Fruit fly (Drosophila melanogaster) ovary, adult (tissue): ENCODE results near the gene Usp47.
A peak's percentile ranks its signal among the peaks of the same experiment; 100 is the strongest.

ENCODE experiments used
- CG17801 ChIP-seq: fragments of 200-800 bp; optimal IDR thresholded peaks from 2 replicates; lab custom pipeline; 2019; ENCODE audit warnings: missing biosample characterization, mild to moderate bottlenecking, missing genetic modification characterization, moderate library complexity; ENCODE audit not compliant: partially characterized antibody

Usp47 gene

dm6 chr3L:5770817-5771425 is 18.1 kb downstream of the Usp47 start:
- peak; percentile 90 for TF ChIP-seq CG17801 (GFP tag; lab: Kevin White, UChicago)

dm6 chr3L:5774782-5775181 is 22.0 kb downstream of the Usp47 start:
- no peak for TF ChIP-seq CG17801 (GFP tag; lab: Kevin White, UChicago)

dm6 chr3L:5777114-5777513 is 24.3 kb downstream of the Usp47 start, which contains the start of gene vito:
Gene vito (minus strand): TSS chr3L:5777333.
- TF ChIP-seq CG17801 (GFP tag; lab: Kevin White, UChicago): no peak

- TF ChIP-seq CG17801 (GFP tag; lab: Kevin White, UChicago): no peak
These were observed 27.0 kb downstream of the Usp47 start, which contains the start of the genes Myt1, PGRP-LD and Pmi for dm6 chr3L:5779476-5780401. Gene Myt1 (minus strand): TSS chr3L:5779591. Gene PGRP-LD (plus strand): TSS chr3L:5780051. Gene Pmi (plus strand): TSS chr3L:5780051.

DNA sequence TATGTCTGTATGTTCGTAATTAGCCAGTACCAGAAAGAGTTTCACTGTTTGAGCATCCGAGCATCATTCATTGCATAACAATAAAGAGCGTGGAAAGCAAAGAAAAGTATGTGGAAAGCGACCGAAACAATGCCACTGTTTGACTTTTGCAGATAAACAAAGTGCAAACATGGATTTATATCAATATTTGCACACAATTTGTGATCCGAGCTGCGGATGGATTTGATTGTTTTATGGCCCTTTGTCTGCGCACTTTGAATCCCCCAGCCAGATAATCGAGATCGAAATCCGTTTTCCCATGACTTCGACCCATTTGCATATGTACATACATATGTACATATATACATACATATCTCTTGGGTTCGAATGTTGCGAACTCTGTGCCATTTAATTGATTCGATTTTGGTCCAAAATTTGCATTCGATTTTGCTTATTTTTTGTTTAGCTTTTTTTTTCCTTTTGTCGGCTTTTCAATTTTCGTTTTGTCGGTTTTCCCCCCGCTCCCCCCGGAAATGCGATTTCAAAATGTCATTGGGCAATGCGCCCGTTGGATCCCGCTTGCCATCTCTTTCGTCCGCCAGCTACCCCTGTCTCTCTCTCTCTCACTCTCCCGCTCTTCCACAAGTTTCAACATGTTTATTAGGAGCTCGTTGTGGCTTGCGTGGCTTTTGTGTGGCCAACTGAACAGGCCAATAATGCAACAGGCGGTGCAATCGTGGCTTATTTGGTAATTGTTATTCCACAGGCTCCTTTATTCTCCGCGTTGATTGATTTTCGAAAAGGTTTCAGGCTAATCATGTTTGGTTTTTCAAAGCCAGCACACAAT is 32.7 kb downstream of the Usp47 start:
- no peak for TF ChIP-seq CG17801 (GFP tag; lab: Kevin White, UChicago)

DNA sequence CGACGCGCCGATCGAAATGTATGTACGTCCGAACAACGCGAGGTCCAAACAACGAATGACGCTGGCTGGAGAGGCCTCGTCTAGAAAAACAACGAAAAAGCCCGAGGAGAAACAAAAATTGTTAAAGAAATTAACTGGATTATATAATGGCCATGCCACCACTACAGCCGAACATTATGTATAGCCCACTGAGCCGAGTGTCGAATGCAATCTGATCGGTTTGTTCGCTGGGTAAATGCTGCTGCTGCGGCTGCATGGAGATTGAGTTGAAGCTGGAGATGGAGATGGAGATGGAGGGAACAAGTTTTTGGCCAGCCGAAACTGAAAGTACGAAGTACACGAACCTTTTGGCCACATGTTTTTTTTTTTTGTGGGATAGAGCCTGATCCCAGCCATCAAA is 33.8 kb downstream of the Usp47 start, which contains the start of gene Cralbp:
Cralbp (minus strand) TSS at position 115 of the 400 bp plus-strand sequence.
- TF ChIP-seq CG17801 (GFP tag; lab: Kevin White, UChicago): no peak

dm6 chr3L:5787476-5787875 is 34.7 kb downstream of the Usp47 start:
- no peak for TF ChIP-seq CG17801 (GFP tag; lab: Kevin White, UChicago)

dm6 chr3L:5788823-5789222 is 36.0 kb downstream of the Usp47 start:
- no peak for TF ChIP-seq CG17801 (GFP tag; lab: Kevin White, UChicago)

- TF ChIP-seq CG17801 (GFP tag; lab: Kevin White, UChicago): peak; percentile 32
These were observed 36.9 kb downstream of the Usp47 start for dm6 chr3L:5789663-5790062.

DNA sequence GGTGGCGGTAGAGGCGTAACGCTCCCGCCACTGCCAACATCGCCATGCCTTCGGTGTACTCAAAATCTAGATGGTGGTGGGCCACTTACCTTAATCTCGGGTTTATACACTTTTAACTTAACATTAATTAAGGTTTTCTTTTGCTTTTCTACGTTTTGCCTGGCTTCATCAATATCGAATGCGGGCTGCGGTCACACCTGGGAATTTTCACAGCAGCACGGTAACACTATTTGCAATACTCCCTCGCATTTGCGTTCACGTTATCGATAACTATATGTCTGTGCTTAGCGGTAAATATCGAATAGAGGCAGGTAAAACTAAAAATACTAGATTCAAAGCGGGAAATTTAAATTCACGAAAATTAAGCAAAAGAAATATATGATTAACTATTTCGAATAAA is 41.2 kb downstream of the Usp47 start, which contains the start of gene Bre1:
Bre1 (minus strand) TSS at position 226 of the 400 bp plus-strand sequence.
- TF ChIP-seq CG17801 (GFP tag; lab: Kevin White, UChicago): no peak

DNA sequence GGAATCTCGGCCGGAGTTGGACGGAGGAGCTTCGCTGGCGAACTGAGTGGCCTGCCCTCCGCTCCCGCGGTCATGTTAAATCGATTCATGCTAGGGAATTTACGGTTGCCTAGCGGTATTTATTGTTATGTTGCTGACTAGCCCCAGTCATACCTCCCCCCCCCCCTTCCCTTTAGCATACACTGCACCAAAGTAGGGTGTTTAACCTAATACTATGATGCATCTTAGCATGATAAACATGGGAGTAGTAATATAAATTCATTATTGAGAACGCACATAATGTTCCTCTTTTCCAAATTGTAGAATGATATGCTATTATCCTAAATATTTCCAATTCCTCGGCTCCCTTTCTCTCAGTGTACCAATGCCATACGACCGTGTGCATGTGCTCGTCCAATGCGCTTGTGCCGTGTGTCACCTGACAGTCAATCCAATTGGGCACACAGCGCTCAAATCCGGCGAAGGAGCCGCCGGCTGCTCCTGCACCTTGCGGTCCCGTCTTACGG is 43.8 kb downstream of the Usp47 start, which contains the start of gene Tektin-C:
Tektin-C (minus strand) TSS at position 51 of the 506 bp plus-strand sequence.
- no peak for TF ChIP-seq CG17801 (GFP tag; lab: Kevin White, UChicago)

- no peak for TF ChIP-seq CG17801 (GFP tag; lab: Kevin White, UChicago)
These were observed 44.5 kb downstream of the Usp47 start for dm6 chr3L:5797274-5797673.

DNA sequence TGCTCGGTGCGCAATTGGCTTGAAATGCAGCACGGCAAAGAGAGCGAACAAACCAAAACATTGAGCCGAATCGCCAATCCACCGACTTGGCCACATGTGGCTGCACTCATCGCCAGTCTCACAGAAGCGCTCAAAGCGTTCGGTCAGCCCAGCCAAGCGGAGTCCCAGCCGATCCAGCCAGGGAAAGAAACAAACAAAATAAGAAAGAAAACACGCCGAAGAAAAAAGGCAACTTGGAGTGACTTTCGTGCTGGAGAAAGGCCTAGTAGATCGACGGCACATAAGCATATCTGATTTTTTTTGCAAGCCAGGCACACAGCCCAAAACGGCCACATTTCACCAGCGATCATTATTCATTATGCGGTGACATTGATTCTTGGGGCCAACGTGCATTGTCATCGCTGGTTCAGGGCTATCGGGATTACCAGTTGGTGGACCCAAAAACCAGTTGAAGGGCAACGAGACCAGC is 49.3 kb downstream of the Usp47 start:
- no peak for TF ChIP-seq CG17801 (GFP tag; lab: Kevin White, UChicago)

DNA sequence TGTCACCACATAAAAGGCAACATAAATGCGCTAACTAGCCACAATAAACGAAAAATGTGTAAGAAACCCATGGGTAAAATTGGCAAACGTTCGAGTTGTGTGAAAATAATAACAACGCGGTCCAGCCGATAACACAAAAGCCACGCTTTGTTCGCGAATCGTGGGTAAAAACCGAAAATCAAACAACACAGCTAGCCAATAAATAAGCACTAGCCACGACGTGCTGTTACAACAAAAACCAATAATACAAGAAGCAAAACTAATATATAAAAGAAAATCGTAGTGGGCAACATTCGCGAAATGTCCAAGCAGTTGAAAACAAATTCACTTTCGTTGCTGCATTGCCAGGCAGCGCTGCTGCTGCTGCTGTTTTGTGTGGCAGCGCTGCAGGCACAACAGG is 50.0 kb downstream of the Usp47 start, which contains the start of gene CG42272:
CG42272 (plus strand) TSS at position 301 of the 400 bp plus-strand sequence.
- no peak for TF ChIP-seq CG17801 (GFP tag; lab: Kevin White, UChicago)
